Worm (Caenorhabditis elegans) whole organism, young adult: ENCODE measurements around the gene mnk-1.

Experiments
- B0019.2 ChIP-seq: fragments of 200-800 bp; sonication (Bioruptor generic); conservative IDR thresholded peaks from 2 replicates; pipeline ENCODE4 v1.3.6; 2022; ENCODE audit warnings: missing genetic modification reagents, missing genetic modification characterization, missing compliant biosample characterization
- B0035.1 ChIP-seq: sonication (generic microtip); optimal IDR thresholded peaks from 2 replicates; lab custom pipeline; 2016; ENCODE audit warnings: missing genetic modification characterization, mild to moderate bottlenecking, missing compliant biosample characterization, missing genotype, missing genetic modification reagents
- B0336.3 ChIP-seq: fragments of 200-800 bp; sonication (Bioruptor generic); IDR thresholded peaks from 2 replicates; pipeline ENCODE4 v1.3.6; 2022; ENCODE audit warnings: missing genetic modification characterization, missing compliant biosample characterization
- C17E4.6 ChIP-seq: fragments of 200-800 bp; sonication (Bioruptor generic); IDR thresholded peaks from 2 replicates; pipeline ENCODE4 v1.3.6; 2022; ENCODE audit warnings: missing genetic modification reagents, missing genetic modification characterization, missing compliant biosample characterization
- F10E7.11 ChIP-seq: sonication (generic microtip); optimal IDR thresholded peaks from 2 replicates; lab custom pipeline; 2017; ENCODE audit warnings: mild to moderate bottlenecking, missing genetic modification characterization, moderate library complexity, missing compliant biosample characterization
- F22D6.2 ChIP-seq: sonication (generic microtip); optimal IDR thresholded peaks from 2 replicates; lab custom pipeline; 2016; ENCODE audit warnings: mild to moderate bottlenecking, missing genetic modification characterization, missing compliant biosample characterization
- F23B12.7 ChIP-seq: sonication (generic microtip); optimal IDR thresholded peaks from 2 replicates; lab custom pipeline; 2017; ENCODE audit warnings: missing genetic modification characterization, mild to moderate bottlenecking, missing compliant biosample characterization, antibody characterized with exemption, moderate library complexity; ENCODE audit not compliant: insufficient read depth
- F33H1.4 ChIP-seq: fragments of 200-800 bp; sonication (Bioruptor generic); IDR thresholded peaks from 2 replicates; pipeline ENCODE4 v1.3.6; 2022; ENCODE audit warnings: missing genetic modification reagents, missing genetic modification characterization, missing compliant biosample characterization
- F55B11.4 ChIP-seq: sonication (generic microtip); optimal IDR thresholded peaks from 2 replicates; lab custom pipeline; 2016; ENCODE audit warnings: missing compliant biosample characterization, missing genetic modification characterization, borderline replicate concordance; ENCODE audit not compliant: insufficient read depth
- F57A8.1 ChIP-seq: fragments of 200-800 bp; sonication (Bioruptor generic); optimal IDR thresholded peaks from 2 replicates; lab custom pipeline; 2018; ENCODE audit warnings: mild to moderate bottlenecking, missing genetic modification characterization, moderate library complexity, missing compliant biosample characterization
- K11D2.4 ChIP-seq: fragments of 200-800 bp; sonication (Bioruptor generic); IDR thresholded peaks from 2 replicates; pipeline ENCODE4 v1.3.6; 2022; ENCODE audit warnings: missing genetic modification reagents, missing genetic modification characterization, missing compliant biosample characterization
- T07F8.4 ChIP-seq: sonication (generic microtip); optimal IDR thresholded peaks from 2 replicates; lab custom pipeline; 2016; ENCODE audit warnings: mild to moderate bottlenecking, missing genetic modification characterization, moderate library complexity, missing compliant biosample characterization
- T26A5.8 ChIP-seq: sonication (generic microtip); optimal IDR thresholded peaks from 2 replicates; lab custom pipeline; 2016; ENCODE audit warnings: missing genetic modification characterization, missing compliant biosample characterization
- ZK185.1 ChIP-seq: sonication (generic microtip); optimal IDR thresholded peaks from 2 replicates; lab custom pipeline; 2016; ENCODE audit warnings: mild to moderate bottlenecking, missing genetic modification characterization, missing compliant biosample characterization; ENCODE audit not compliant: poor library complexity, severe bottlenecking
- akir-1 ChIP-seq: fragments of 200-800 bp; sonication (Bioruptor generic); optimal IDR thresholded peaks from 2 replicates; lab custom pipeline; 2018; ENCODE audit warnings: mild to moderate bottlenecking, missing genetic modification characterization, moderate library complexity, missing compliant biosample characterization
- aptf-2 ChIP-seq: fragments of 200-800 bp; sonication (Bioruptor generic); conservative IDR thresholded peaks from 2 replicates; pipeline ENCODE4 v1.3.6; 2022; ENCODE audit warnings: missing genetic modification reagents, missing genetic modification characterization, missing compliant biosample characterization
- aptf-3 ChIP-seq: fragments of 200-800 bp; sonication (Bioruptor generic); IDR thresholded peaks from 2 replicates; pipeline ENCODE4 v1.3.6; 2022; ENCODE audit warnings: missing genetic modification characterization, missing compliant biosample characterization
- atf-7 ChIP-seq: sonication (generic microtip); optimal IDR thresholded peaks from 2 replicates; lab custom pipeline; 2017; ENCODE audit warnings: mild to moderate bottlenecking, missing genetic modification characterization, missing compliant biosample characterization
- athp-1 ChIP-seq: sonication (generic microtip); optimal IDR thresholded peaks from 2 replicates; lab custom pipeline; 2017; ENCODE audit warnings: mild to moderate bottlenecking, missing genetic modification characterization, missing compliant biosample characterization
- bed-2 ChIP-seq: fragments of 200-800 bp; sonication (Bioruptor generic); IDR thresholded peaks from 2 replicates; pipeline ENCODE4 v1.3.6; 2022; ENCODE audit warnings: missing genetic modification reagents, missing genetic modification characterization, missing compliant biosample characterization
- ceh-100 ChIP-seq: fragments of 200-800 bp; sonication (Bioruptor generic); IDR thresholded peaks from 2 replicates; pipeline ENCODE4 v1.3.6; 2022; ENCODE audit warnings: missing genetic modification reagents, missing genetic modification characterization, missing compliant biosample characterization
- ceh-40 ChIP-seq: fragments of 200-800 bp; sonication (Bioruptor generic); IDR thresholded peaks from 2 replicates; pipeline ENCODE4 v1.3.6; 2022; ENCODE audit warnings: missing genetic modification characterization, missing compliant biosample characterization
- ceh-58 ChIP-seq: fragments of 200-800 bp; sonication (Bioruptor generic); IDR thresholded peaks from 2 replicates; pipeline ENCODE4 v1.3.6; 2022; ENCODE audit warnings: missing genetic modification characterization, missing compliant biosample characterization
- chd-7 ChIP-seq: sonication (generic microtip); optimal IDR thresholded peaks from 2 replicates; lab custom pipeline; 2016; ENCODE audit warnings: mild to moderate bottlenecking, missing genetic modification characterization, moderate library complexity, missing compliant biosample characterization
- efl-1 ChIP-seq: fragments of 150-350 bp; optimal IDR thresholded peaks from 2 replicates; lab custom pipeline; 2014; ENCODE audit warnings: missing biosample characterization, missing genetic modification reagents, missing genetic modification characterization
- egrh-3 ChIP-seq: fragments of 200-800 bp; sonication (Bioruptor generic); IDR thresholded peaks from 2 replicates; pipeline ENCODE4 v1.3.6; 2022; ENCODE audit warnings: missing genetic modification reagents, missing genetic modification characterization, missing compliant biosample characterization
- ekl-4 ChIP-seq: fragments of 200-800 bp; sonication (Bioruptor generic); IDR thresholded peaks from 2 replicates; pipeline ENCODE4 v1.3.6; 2022; ENCODE audit warnings: missing genetic modification reagents, missing genetic modification characterization, missing compliant biosample characterization
- hmg-1.2 ChIP-seq: fragments of 200-800 bp; sonication (Bioruptor generic); IDR thresholded peaks from 2 replicates; pipeline ENCODE4 v1.3.6; 2022; ENCODE audit warnings: missing genetic modification reagents, missing genetic modification characterization, missing compliant biosample characterization
- hsf-1 ChIP-seq: fragments of 200-800 bp; sonication (Bioruptor generic); IDR thresholded peaks from 2 replicates; pipeline ENCODE4 v1.3.6; 2022; ENCODE audit warnings: missing genetic modification reagents, missing genetic modification characterization, missing compliant biosample characterization
- let-607 ChIP-seq, 2 experiments: fragments of 200-800 bp in 1 of 2; sonication (Bioruptor generic) in 1 of 2; sonication (generic microtip) in 1 of 2; optimal IDR thresholded peaks; 2 replicates each; lab custom pipeline; 2016 to 2018; ENCODE audit warnings: mild to moderate bottlenecking in 2 of 2, missing compliant biosample characterization in 2 of 2, missing genetic modification characterization in 2 of 2, moderate library complexity in 2 of 2, missing genotype in 1 of 2
- lin-35 ChIP-seq, 3 experiments: fragments of 150-350 bp in 2 of 3; sonication (generic microtip) in 1 of 3; optimal IDR thresholded peaks; 2 replicates each; lab custom pipeline; 2014 to 2018; ENCODE audit warnings: missing biosample characterization in 3 of 3, missing genetic modification characterization in 3 of 3, missing genetic modification reagents in 3 of 3
- madf-6 ChIP-seq: fragments of 200-800 bp; sonication (Bioruptor generic); IDR thresholded peaks from 2 replicates; pipeline ENCODE4 v1.3.6; 2022; ENCODE audit warnings: missing genetic modification reagents, missing genetic modification characterization, missing compliant biosample characterization
- madf-8 ChIP-seq: fragments of 200-800 bp; sonication (Bioruptor generic); conservative IDR thresholded peaks from 2 replicates; pipeline ENCODE4 v1.3.6; 2022; ENCODE audit warnings: missing genetic modification reagents, missing genetic modification characterization, missing compliant biosample characterization
- mes-4 ChIP-seq: sonication (generic microtip); optimal IDR thresholded peaks from 2 replicates; lab custom pipeline; 2016; ENCODE audit warnings: missing genotype, missing genetic modification characterization, missing compliant biosample characterization
- mxl-1 ChIP-seq: sonication (generic microtip); optimal IDR thresholded peaks from 2 replicates; lab custom pipeline; 2016; ENCODE audit warnings: missing genetic modification characterization, missing compliant biosample characterization
- nhr-80 ChIP-seq: sonication (generic microtip); optimal IDR thresholded peaks from 2 replicates; lab custom pipeline; 2016; ENCODE audit warnings: missing genetic modification characterization, missing compliant biosample characterization
- nhr-90 ChIP-seq: sonication (generic microtip); optimal IDR thresholded peaks from 2 replicates; lab custom pipeline; 2016; ENCODE audit warnings: missing genotype, mild to moderate bottlenecking, missing genetic modification characterization, missing compliant biosample characterization
- pbrm-1 ChIP-seq: fragments of 200-800 bp; sonication (Bioruptor generic); IDR thresholded peaks from 2 replicates; pipeline ENCODE4 v1.3.6; 2022; ENCODE audit warnings: missing genetic modification reagents, missing genetic modification characterization, missing compliant biosample characterization
- pha-4 ChIP-seq: fragments of 150-350 bp; sonication (generic microtip); optimal IDR thresholded peaks from 2 replicates; lab custom pipeline; 2014; ENCODE audit warnings: missing biosample characterization, missing genetic modification reagents, missing genetic modification characterization
- repo-1 ChIP-seq: sonication (generic microtip); optimal IDR thresholded peaks from 2 replicates; lab custom pipeline; 2017; ENCODE audit warnings: mild to moderate bottlenecking, missing genetic modification characterization, missing compliant biosample characterization
- somi-1 ChIP-seq: fragments of 200-800 bp; sonication (Bioruptor generic); optimal IDR thresholded peaks from 2 replicates; lab custom pipeline; 2018; ENCODE audit warnings: mild to moderate bottlenecking, missing genetic modification characterization, missing compliant biosample characterization
- sptf-2 ChIP-seq: fragments of 200-800 bp; sonication (Bioruptor generic); optimal IDR thresholded peaks from 2 replicates; lab custom pipeline; 2018; ENCODE audit warnings: mild to moderate bottlenecking, missing genetic modification characterization, missing compliant biosample characterization
- tbx-9 ChIP-seq: sonication (generic microtip); optimal IDR thresholded peaks from 2 replicates; lab custom pipeline; 2016; ENCODE audit warnings: borderline replicate concordance, missing genetic modification characterization, inconsistent platforms, missing compliant biosample characterization
- ztf-25 ChIP-seq: fragments of 200-800 bp; sonication (Bioruptor generic); IDR thresholded peaks from 2 replicates; pipeline ENCODE4 v1.3.6; 2022; ENCODE audit warnings: missing genetic modification reagents, missing genetic modification characterization, missing compliant biosample characterization
- ztf-26 ChIP-seq: sonication (generic microtip); optimal IDR thresholded peaks from 2 replicates; lab custom pipeline; 2017; ENCODE audit warnings: missing genetic modification characterization, missing compliant biosample characterization
- ztf-28 ChIP-seq: fragments of 200-800 bp; sonication (Bioruptor generic); IDR thresholded peaks from 2 replicates; pipeline ENCODE4 v1.3.6; 2022; ENCODE audit warnings: missing genetic modification reagents, missing genetic modification characterization, missing compliant biosample characterization

mnk-1 gene

ce11 chrII:10551985-10552736 lies 2.7 kb downstream of the mnk-1 start (continued):
- TF ChIP-seq F10E7.11 (peak; percentile 66), nhr-80 (tag; lab: Kevin White, UChicago) (peak; percentile 54), mes-4 (tag; lab: Kevin White, UChicago) (no peak), F33H1.4 (GFP tag; lab: Robert Waterston, UW) (0 out of 2 replicates have a peak, but pooled peaks have one; percentile 8), madf-6 (GFP tag; lab: Robert Waterston, UW) (no peak), mxl-1 (tag; lab: Kevin White, UChicago) (no peak), hsf-1 (no peak), nhr-90 (tag; lab: Kevin White, UChicago) (peak; percentile 73), atf-7 (peak; percentile 87), pbrm-1 (GFP tag; lab: Robert Waterston, UW) (peak; percentile 45; the same call in 1 of the 2 replicates), F55B11.4 (tag; lab: Kevin White, UChicago) (no peak), athp-1 (tag; lab: Kevin White, UChicago) (peak; percentile 69), ceh-58 (GFP tag; lab: Robert Waterston, UW) (no peak), ZK185.1 (tag; lab: Kevin White, UChicago) (peak; percentile 18), B0019.2 (GFP tag; lab: Robert Waterston, UW) (no peak), madf-8 (GFP tag; lab: Robert Waterston, UW) (no peak), F23B12.7 (no peak), aptf-3 (GFP tag; lab: Robert Waterston, UW) (no peak), bed-2 (GFP tag; lab: Robert Waterston, UW) (no peak), pha-4 (no peak), C17E4.6 (GFP tag; lab: Robert Waterston, UW) (no peak), ekl-4 (GFP tag; lab: Robert Waterston, UW) (peak; percentile 71), sptf-2 (GFP tag; lab: Kevin White, UChicago) (no peak), B0035.1 (tag; lab: Kevin White, UChicago) (peak; percentile 22), repo-1 (tag; lab: Kevin White, UChicago) (no peak), F22D6.2 (tag; lab: Kevin White, UChicago) (peak; percentile 76), T07F8.4 (tag; lab: Kevin White, UChicago) (peak; percentile 34), hmg-1.2 (GFP tag; lab: Robert Waterston, UW) (peak; percentile 87), ztf-26 (tag; lab: Kevin White, UChicago) (peak; percentile 76), lin-35 (GFP tag; optimal IDR thresholded peaks at IDR 0.05; lab: Kevin White, UChicago) (peak in 1 of 3 experiments; percentile 87), B0336.3 (peak; percentile 80; the same call in 1 of the 2 replicates), aptf-2 (GFP tag; lab: Robert Waterston, UW) (no peak), ceh-40 (GFP tag; lab: Robert Waterston, UW) (0 out of 2 replicates have a peak, but pooled peaks have one; percentile 25), chd-7 (tag; lab: Kevin White, UChicago) (peak; percentile 87), somi-1 (GFP tag; lab: Kevin White, UChicago) (peak; percentile 87), ztf-25 (GFP tag; lab: Robert Waterston, UW) (no peak), efl-1 (GFP tag; lab: Kevin White, UChicago) (no peak), T26A5.8 (tag; lab: Kevin White, UChicago) (no peak), let-607 (tag; optimal IDR thresholded peaks at IDR 0.05; lab: Kevin White, UChicago) (peak in 1 of 2 experiments; percentile 66), F57A8.1 (GFP tag; lab: Kevin White, UChicago) (no peak), ceh-100 (no peak), ztf-28 (GFP tag; lab: Robert Waterston, UW) (no peak), akir-1 (GFP tag; lab: Kevin White, UChicago) (no peak), tbx-9 (tag; lab: Kevin White, UChicago) (no peak), egrh-3 (GFP tag; lab: Robert Waterston, UW) (0 out of 2 replicates have a peak, but pooled peaks have one; percentile 10), K11D2.4 (GFP tag; lab: Robert Waterston, UW) (peak; percentile 74)
